Fruit fly (Drosophila melanogaster): ENCODE data around the gene geko.

The geko gene

DNA sequence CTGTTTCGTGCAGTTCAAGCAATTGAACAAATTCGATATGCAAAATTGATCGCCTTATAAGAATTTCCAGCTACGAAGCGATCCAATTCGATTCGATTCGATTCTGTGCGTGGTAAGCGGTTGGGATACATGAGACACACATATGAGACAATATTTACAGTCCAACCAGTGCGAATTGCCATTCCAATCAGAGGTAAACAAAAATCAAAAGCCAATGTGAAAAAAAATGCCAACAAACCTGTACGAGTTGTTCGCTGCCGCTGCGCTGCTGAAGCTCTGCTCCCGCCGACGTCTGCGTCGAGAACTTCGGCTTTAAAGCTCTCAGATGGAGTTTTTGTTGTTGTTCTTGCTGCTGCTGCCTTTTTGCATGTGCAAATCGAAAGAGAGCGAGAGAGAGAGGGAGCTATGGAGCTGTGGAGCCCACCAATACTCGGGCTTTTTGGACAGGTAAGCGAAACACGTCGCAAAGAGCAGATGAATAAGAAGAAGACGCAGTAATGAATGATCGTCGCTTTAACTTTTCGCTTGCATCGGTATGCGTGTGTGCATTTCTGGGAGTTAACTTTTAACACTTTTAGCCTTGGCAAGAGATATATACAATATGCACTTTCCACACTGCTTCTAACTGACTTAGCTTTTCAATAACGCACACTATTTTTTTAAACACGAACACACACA is 33.7 kb upstream of the geko start:
- peak; percentile 14 for TF ChIP-seq CG6808 (GFP tag; optimal IDR thresholded peaks at IDR 0.05)
- TF ChIP-seq ss (GFP tag; optimal IDR thresholded peaks at IDR 0.05), result peak in 1 of 2 experiments; percentile 35
- TF ChIP-seq fd85E (GFP tag; optimal IDR thresholded peaks at IDR 0.05), result no peak
- peak; percentile 17 for TF ChIP-seq fkh (GFP tag; optimal IDR thresholded peaks at IDR 0.05)
- peak; percentile 51; the same call in 2 of the 3 replicates for TF ChIP-seq CG6163 (GFP tag; IDR thresholded peaks at IDR 0.05)

DNA sequence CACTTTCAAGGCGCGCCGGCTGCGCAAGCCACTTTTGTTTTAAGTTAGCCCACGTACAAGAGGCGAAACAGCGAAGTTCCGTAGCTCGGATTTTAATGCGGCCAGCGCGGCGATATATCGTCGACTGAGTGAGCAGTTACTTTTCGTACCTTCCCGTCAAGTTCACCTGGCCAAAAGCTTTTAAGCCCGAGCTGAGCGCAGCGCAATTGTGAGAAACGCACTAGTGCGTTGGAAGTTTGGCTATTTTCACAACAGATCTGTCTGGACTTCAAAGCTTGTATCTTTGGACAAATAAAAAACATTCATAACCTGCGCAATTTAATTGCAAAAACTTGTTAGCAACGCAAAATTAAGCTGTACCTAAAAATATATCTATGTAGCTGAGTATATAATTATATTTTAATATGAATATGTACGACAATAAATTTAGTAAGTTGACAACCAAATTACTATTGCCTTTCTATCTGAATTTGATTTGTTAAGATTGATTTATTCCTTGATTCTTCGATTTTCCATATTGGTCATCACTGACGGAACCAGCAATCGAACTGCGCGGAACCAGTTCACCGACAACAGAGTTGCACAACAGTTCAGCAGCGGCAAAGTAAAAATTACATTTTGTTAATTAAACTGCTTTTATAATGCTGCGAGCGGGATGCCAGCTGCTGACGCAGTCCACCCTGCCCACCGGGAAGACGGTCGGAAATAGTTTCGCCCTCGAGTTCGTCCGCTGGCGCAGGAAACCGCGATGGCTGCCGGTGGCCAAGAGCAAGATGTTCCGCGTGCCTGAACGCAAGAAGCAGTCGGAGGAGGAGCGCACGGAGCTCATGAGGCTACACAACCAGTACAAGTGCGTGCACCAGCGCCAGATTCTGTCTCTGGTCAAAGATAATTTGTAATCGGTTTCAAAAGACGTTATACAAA is 32.9 kb upstream of the geko start, which contains the start of the genes CG13698 and mRpS26:
Gene CG13698, minus strand, starts transcription at position 129 of the 924 bp plus-strand sequence.
Gene mRpS26, plus strand, starts transcription at position 559 of the 924 bp plus-strand sequence.
- TF ChIP-seq vri (GFP tag; optimal IDR thresholded peaks at IDR 0.05), result peak; percentile 4
- TF ChIP-seq CG15336 (GFP tag; IDR thresholded peaks at IDR 0.05), result no peak
- TF ChIP-seq CG32006 (GFP tag; optimal IDR thresholded peaks at IDR 0.05), result peak; percentile 75
- TF ChIP-seq CG3919 (GFP tag; optimal IDR thresholded peaks at IDR 0.05), result peak; percentile 46
- peak; percentile 65 for TF ChIP-seq CG10669 (GFP tag; optimal IDR thresholded peaks at IDR 0.05)
- peak; percentile 65 for TF ChIP-seq Hr4 (GFP tag; optimal IDR thresholded peaks at IDR 0.05)
- TF ChIP-seq CG8319 (GFP tag; optimal IDR thresholded peaks at IDR 0.05), result peak; percentile 38
- TF ChIP-seq CG6163 (GFP tag; IDR thresholded peaks at IDR 0.05), result peak; percentile 18; the same call in 2 of the 3 replicates
- no peak for TF ChIP-seq CG4318 (GFP tag; optimal IDR thresholded peaks at IDR 0.05)
- TF ChIP-seq Sox15 (GFP tag; optimal IDR thresholded peaks at IDR 0.05), result peak; percentile 58
- TF ChIP-seq CG6792 (GFP tag; optimal IDR thresholded peaks at IDR 0.05), result peak; percentile 49
- no peak for TF ChIP-seq Sox102F (GFP tag; optimal IDR thresholded peaks at IDR 0.05)
- TF ChIP-seq fd85E (GFP tag; optimal IDR thresholded peaks at IDR 0.05), result no peak
- TF ChIP-seq CG9139 (GFP tag; optimal IDR thresholded peaks at IDR 0.05), result no peak
- peak; percentile 50 for TF ChIP-seq fkh (GFP tag; optimal IDR thresholded peaks at IDR 0.05)
- TF ChIP-seq spab (GFP tag; optimal IDR thresholded peaks at IDR 0.05), result no peak
- TF ChIP-seq fd59A (GFP tag; optimal IDR thresholded peaks at IDR 0.05), result peak; percentile 24
- TF ChIP-seq lz (GFP tag; optimal IDR thresholded peaks at IDR 0.05), result peak; percentile 69
- TF ChIP-seq dac (GFP tag; optimal IDR thresholded peaks at IDR 0.05), result peak; percentile 55
- TF ChIP-seq Sox14 (GFP tag; optimal IDR thresholded peaks at IDR 0.05), result peak; percentile 34
- TF ChIP-seq Smox (GFP tag; optimal IDR thresholded peaks at IDR 0.05), result peak; percentile 59
- TF ChIP-seq Hr39 (GFP tag; optimal IDR thresholded peaks at IDR 0.05), result peak; percentile 55
- peak; percentile 52; the same call in 2 of the 3 replicates for TF ChIP-seq eg (GFP tag; IDR thresholded peaks at IDR 0.05)
- TF ChIP-seq esn (GFP tag; optimal IDR thresholded peaks at IDR 0.05), result peak; percentile 74
- TF ChIP-seq CG11762 (GFP tag; optimal IDR thresholded peaks at IDR 0.05; ENCODE audit: insufficient read depth), result peak; percentile 31
- TF ChIP-seq ss (GFP tag; optimal IDR thresholded peaks at IDR 0.05), result peak in 1 of 2 experiments; percentile 37
- TF ChIP-seq Blimp-1 (GFP tag; optimal IDR thresholded peaks at IDR 0.05), result peak; percentile 40
- TF ChIP-seq Gug (GFP tag; IDR thresholded peaks at IDR 0.05), result peak; percentile 49; the same call in 1 of the 2 replicates
- TF ChIP-seq Eip93F (GFP tag; optimal IDR thresholded peaks at IDR 0.05), result peak; percentile 40
- peak; percentile 64 for TF ChIP-seq Ets96B (tag; optimal IDR thresholded peaks at IDR 0.05)
- TF ChIP-seq CG6276 (GFP tag; optimal IDR thresholded peaks at IDR 0.05), result no peak
- peak; percentile 46 for TF ChIP-seq CG11902 (GFP tag; optimal IDR thresholded peaks at IDR 0.05)
- TF ChIP-seq cyc (GFP tag; optimal IDR thresholded peaks at IDR 0.05), result peak; percentile 42
- TF ChIP-seq CG16779 (tag; optimal IDR thresholded peaks at IDR 0.05), result no peak
- TF ChIP-seq Hr38 (GFP tag; optimal IDR thresholded peaks at IDR 0.05), result no peak
- peak; percentile 67 for TF ChIP-seq CG6808 (GFP tag; optimal IDR thresholded peaks at IDR 0.05)
- peak; percentile 76 for TF ChIP-seq CG34406 (GFP tag; optimal IDR thresholded peaks at IDR 0.05)
- TF ChIP-seq net (GFP tag; optimal IDR thresholded peaks at IDR 0.05), result peak; percentile 1
- peak; percentile 75 for TF ChIP-seq CG10631 (GFP tag; optimal IDR thresholded peaks at IDR 0.05)
- no peak for TF ChIP-seq Met (GFP tag; optimal IDR thresholded peaks at IDR 0.05)
- peak; percentile 96 for TF ChIP-seq dsx (GFP tag; optimal IDR thresholded peaks at IDR 0.05; ENCODE audit: poor library complexity, severe bottlenecking)
- peak; percentile 12 for TF ChIP-seq Lpt (GFP tag; optimal IDR thresholded peaks at IDR 0.05)
- peak; percentile 66 for TF ChIP-seq pdm3 (GFP tag; optimal IDR thresholded peaks at IDR 0.05)
- peak; percentile 39 for TF ChIP-seq CG7368 (GFP tag; optimal IDR thresholded peaks at IDR 0.05)

All from whole organism, prepupa.